Fruit fly (Drosophila melanogaster): ENCODE results near the gene CG32564.

Gene CG32564

DNA sequence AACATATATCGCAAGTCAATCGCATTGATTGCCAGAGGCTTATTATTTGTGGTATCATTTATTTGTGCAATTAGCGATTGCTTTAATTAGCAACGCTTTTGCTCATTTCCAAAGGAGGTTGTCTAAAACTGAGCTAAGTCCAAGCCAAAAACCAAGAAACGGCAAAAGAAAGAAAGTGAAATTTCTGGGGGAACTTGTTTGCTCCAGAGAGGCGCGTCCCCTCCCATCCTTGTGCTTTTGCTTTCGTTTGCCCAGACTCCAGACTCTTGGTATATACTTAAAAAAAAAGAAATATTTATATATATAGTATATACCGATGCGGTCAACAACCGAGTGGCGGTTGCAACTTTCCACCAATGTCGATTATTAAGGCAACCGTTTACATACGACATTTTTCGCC is 47.9 kb downstream of the CG32564 start:
- TF ChIP-seq sage (GFP tag; optimal IDR thresholded peaks at IDR 0.05) (no peak), ey (GFP tag; optimal IDR thresholded peaks at IDR 0.05) (no peak), Vsx2 (GFP tag; optimal IDR thresholded peaks at IDR 0.05; ENCODE audit: partially characterized antibody) (no peak), Hr78 (GFP tag; optimal IDR thresholded peaks at IDR 0.05) (no peak), Hr83 (GFP tag; optimal IDR thresholded peaks at IDR 0.05; ENCODE audit: poor library complexity, severe bottlenecking) (no peak), Mio (GFP tag; optimal IDR thresholded peaks at IDR 0.05) (no peak), Dif (GFP tag; optimal IDR thresholded peaks at IDR 0.05; ENCODE audit: partially characterized antibody) (no peak)

dm6 chrX:17255677-17256076 is 49.5 kb downstream of the CG32564 start:
- TF ChIP-seq ey (GFP tag; optimal IDR thresholded peaks at IDR 0.05) (no peak), Myc (optimal IDR thresholded peaks at IDR 0.05) (no peak), psq (GFP tag; optimal IDR thresholded peaks at IDR 0.05) (no peak), pan (optimal IDR thresholded peaks at IDR 0.05) (no peak), br (GFP tag; optimal IDR thresholded peaks at IDR 0.05) (no peak), Vsx2 (GFP tag; optimal IDR thresholded peaks at IDR 0.05; ENCODE audit: partially characterized antibody) (no peak), GATAd (GFP tag; optimal IDR thresholded peaks at IDR 0.05) (no peak), dl (GFP tag; optimal IDR thresholded peaks at IDR 0.05; ENCODE audit: insufficient read depth in 1 of 2, partially characterized antibody in 2 of 2) (no peak), fru (GFP tag; optimal IDR thresholded peaks at IDR 0.05) (no peak), Mio (GFP tag; optimal IDR thresholded peaks at IDR 0.05) (no peak), lola (GFP tag; optimal IDR thresholded peaks at IDR 0.05) (no peak), Jra (GFP tag; optimal IDR thresholded peaks at IDR 0.05) (no peak), CG9705 (GFP tag; optimal IDR thresholded peaks at IDR 0.05) (no peak)
